Worm (Caenorhabditis elegans): Measurements from ENCODE around the gene parg-1.

ce11 chrIV:8737354-8737753 is 8.7 kb upstream of the parg-1 start:
- TF ChIP-seq flt-1 (GFP tag; IDR thresholded peaks at IDR 0.05) (no peak), tbx-37 (GFP tag; conservative IDR thresholded peaks at IDR 0.05) (no peak), sea-1 (GFP tag; conservative IDR thresholded peaks at IDR 0.05) (no peak), hmg-4 (GFP tag; optimal IDR thresholded peaks at IDR 0.05) (no peak), pes-1 (GFP tag; IDR thresholded peaks at IDR 0.05) (no peak), hnd-1 (tag; optimal IDR thresholded peaks at IDR 0.05) (no peak), aly-1 (tag; optimal IDR thresholded peaks at IDR 0.05) (no peak), ama-1 (optimal IDR thresholded peaks at IDR 0.05) (no peak), ets-7 (tag; optimal IDR thresholded peaks at IDR 0.05) (no peak), hmbx-1 (tag; optimal IDR thresholded peaks at IDR 0.05) (no peak), scrt-1 (GFP tag; IDR thresholded peaks at IDR 0.05) (no peak), ceh-13 (GFP tag; optimal IDR thresholded peaks at IDR 0.05) (no peak), ceh-36 (tag; optimal IDR thresholded peaks at IDR 0.05) (no peak), tbx-11 (GFP tag; IDR thresholded peaks at IDR 0.05) (no peak)

Measured in whole organism, early embryonic.